Worm (Caenorhabditis elegans): ENCODE data around the gene R02F2.10.

Gene R02F2.10

DNA sequence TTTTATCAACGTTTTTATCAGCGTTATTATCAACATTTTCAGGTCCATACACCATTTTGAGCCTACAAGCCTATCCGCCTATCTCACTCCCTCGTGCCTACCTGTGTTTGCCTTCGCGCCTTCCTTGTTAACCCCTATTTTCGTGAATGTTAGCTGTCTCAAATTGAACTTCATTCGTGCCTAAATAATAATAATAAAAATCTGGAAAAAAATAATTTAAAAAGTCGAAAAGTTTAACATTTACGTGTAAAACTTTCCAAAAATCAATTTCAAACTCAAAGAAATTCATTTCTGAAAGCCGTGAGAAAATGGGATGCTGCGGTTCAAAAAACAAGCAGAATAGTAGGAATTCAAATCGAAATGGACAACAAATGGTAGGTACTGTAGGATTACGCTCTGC lies at the start of gene R02F2.10:
TSS of gene R02F2.10 (plus strand) at position 301 of the 400 bp plus-strand sequence.
- no peak for TF ChIP-seq unc-62 (GFP tag; optimal IDR thresholded peaks at IDR 0.05)

- TF ChIP-seq unc-62 (GFP tag; optimal IDR thresholded peaks at IDR 0.05) = no peak
Observed at ce11 chrIII:5436306-5436705, 41.8 kb upstream of the R02F2.10 start.

ce11 chrIII:5438064-5438463 lies 40.0 kb upstream of the R02F2.10 start:
- TF ChIP-seq unc-62 (GFP tag; optimal IDR thresholded peaks at IDR 0.05) = no peak

- no peak for TF ChIP-seq unc-62 (GFP tag; optimal IDR thresholded peaks at IDR 0.05)
Observed at ce11 chrIII:5440540-5440939, 37.6 kb upstream of the R02F2.10 start, which contains the start of gene W03A5.6. Gene W03A5.6, minus strand, starts transcription at chrIII:5440640.

DNA sequence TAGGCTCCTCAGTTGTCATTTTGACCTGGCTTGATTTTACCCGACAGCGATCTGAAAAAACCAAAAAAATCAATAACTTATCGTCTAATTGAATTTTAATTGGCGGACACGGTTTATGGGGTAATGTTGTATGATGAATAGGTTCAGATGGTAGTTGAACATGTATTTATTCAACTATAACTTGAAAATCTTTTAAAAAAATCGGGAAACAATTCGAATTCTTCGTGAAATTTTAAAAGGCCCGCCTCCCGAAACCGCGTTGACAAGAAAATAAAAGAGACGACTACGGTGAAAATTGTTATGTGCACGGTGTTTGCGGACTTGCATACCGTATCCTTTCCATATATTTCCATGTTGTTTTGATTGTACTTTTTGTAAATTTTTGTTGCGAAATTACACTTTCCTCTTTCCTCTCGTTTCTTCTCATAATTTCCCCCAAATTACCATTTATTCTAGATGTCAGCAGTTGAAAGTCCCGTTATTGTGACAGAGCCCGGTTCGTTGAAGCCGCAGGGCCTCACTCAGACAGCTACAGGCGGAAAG lies 35.3 kb upstream of the R02F2.10 start, which contains the start of the genes T24G10.2 and disl-2:
TSS of gene T24G10.2 (minus strand) at position 51 of the 543 bp plus-strand sequence.
TSS of gene disl-2 (plus strand) at position 457 of the 543 bp plus-strand sequence.
- TF ChIP-seq unc-62 (GFP tag; optimal IDR thresholded peaks at IDR 0.05) = no peak

DNA sequence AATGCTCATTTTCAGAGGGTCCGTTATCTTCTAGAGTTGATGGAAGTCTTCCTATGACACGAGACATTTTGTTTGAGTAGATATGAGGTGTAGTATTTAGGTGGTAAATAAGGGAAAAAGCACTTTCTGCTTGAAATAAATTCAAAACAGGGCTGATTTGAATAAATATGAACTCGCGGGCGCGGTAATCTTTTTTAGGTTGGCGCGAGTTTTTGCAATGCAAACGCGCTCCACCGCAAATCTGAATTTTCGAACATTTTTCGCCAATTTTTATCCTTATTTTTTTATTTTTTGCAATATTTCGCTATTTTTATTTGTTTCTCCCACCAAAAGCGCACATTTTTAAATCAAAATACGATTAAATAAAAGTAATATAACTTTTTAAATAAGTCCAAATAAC lies 29.9 kb upstream of the R02F2.10 start, which contains the start of gene skpt-1:
TSS of gene skpt-1 (minus strand) at position 219 of the 400 bp plus-strand sequence.
- TF ChIP-seq unc-62 (GFP tag; optimal IDR thresholded peaks at IDR 0.05) = no peak

DNA sequence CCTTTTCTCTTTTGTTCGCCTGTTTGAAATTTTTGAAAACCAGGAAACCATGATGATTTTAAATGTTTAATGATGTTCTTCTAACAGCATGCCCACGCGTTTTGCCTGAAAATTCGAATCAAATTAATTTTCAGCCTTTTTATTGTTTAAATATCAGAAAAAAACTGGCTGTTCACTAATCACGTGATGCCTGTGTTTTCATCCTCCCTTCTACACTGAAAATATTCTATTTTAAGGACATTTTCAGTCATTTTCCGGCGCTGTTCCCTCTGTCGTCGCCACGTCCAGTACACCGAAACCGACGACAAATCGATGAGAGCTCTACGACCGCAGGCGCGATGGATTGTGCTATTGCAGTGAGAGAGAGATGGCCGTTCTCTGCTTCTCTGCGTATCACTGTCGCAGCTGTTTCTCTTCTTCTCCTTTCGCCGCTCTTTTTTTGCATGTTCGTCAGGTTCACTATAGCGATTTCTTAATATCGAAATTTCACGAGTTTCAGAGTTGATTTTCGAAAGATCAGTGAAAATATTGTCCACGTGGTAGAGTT lies 28.3 kb upstream of the R02F2.10 start, which contains the start of gene F48E8.8:
TSS of gene F48E8.8 (minus strand) at position 51 of the 547 bp plus-strand sequence.
- no peak for TF ChIP-seq unc-62 (GFP tag; optimal IDR thresholded peaks at IDR 0.05)

DNA sequence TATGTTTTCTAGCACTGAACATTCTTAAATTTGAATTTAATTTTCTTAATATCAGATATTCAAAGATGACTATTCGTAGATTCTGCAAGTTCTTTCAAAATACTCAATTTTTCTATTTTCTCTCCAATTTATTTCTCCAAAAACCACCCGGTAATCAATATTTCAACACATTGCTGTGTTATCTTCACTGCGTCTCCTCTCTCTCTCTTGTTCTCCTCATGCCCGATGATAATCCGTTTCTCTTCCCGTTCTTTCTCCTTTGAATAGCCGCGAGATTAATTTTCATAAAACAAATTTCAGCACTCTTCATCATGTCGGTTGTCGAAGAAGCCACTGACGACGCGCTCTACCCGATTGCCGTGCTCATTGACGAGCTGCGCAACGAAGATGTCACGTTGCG lies 27.7 kb upstream of the R02F2.10 start, which contains the start of gene paa-1:
TSS of gene paa-1 (plus strand) at position 301 of the 400 bp plus-strand sequence.
- TF ChIP-seq unc-62 (GFP tag; optimal IDR thresholded peaks at IDR 0.05) = no peak

DNA sequence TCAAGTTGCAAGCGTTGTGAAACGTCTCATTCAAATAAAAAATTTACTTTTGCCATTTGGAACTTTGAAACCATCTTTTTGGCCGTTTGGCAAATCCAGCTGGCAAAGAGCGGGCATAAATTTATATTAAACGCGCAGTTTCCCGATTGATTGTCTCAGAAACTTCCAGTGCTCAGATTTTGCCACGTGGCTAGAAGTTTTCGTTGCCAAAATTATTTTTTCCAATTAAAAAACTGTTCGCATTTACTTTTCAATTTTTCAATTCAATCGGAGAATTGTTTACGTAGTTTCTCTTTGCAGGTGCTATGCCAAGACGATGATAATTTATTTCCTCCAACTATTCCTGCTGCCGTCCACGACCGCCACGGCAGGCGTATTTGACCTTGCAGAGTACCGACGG lies 24.8 kb upstream of the R02F2.10 start, which contains the start of gene F48E8.4:
TSS of gene F48E8.4 (plus strand) at position 301 of the 400 bp plus-strand sequence.
- no peak for TF ChIP-seq unc-62 (GFP tag; optimal IDR thresholded peaks at IDR 0.05)

DNA sequence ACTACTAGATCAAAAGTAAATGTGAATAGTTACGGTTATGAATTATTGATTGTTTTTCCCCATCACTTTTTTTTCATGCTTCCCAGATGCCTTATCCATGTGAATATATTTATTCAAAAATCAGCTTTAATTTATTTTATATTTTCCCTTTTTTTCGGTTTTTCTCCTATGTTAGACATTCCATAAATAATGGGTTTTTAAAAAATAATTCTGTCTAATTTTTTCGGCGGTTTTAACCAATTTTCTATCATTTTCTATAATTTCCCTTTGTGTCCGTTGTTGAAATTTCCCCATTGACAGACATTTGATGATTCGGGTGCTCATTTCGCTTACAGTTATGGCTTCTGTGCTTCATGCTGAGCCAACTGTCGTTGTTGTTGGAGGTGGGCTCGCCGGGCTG lies 17.0 kb upstream of the R02F2.10 start, which contains the start of gene F48E8.3:
TSS of gene F48E8.3 (plus strand) at position 301 of the 400 bp plus-strand sequence.
- no peak for TF ChIP-seq unc-62 (GFP tag; optimal IDR thresholded peaks at IDR 0.05)

DNA sequence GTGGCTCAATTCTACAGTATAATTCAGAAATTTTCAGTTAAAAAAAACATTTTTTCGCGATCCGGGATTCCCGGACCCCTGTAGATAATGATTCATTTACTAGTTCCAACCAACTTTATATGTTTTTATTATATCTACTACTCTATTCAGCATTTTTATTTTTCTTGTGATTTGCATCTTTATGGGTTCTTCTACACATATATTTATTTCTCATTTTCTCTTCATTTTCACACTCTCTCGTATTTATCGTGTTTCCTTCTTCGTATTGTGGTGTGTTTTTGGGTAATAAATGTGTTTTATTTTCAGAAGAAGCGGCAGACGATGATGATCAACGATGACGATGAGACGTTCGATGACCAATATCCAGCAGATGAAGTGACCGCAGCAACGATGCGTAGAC lies 14.0 kb upstream of the R02F2.10 start, which contains the start of gene F48E8.2:
TSS of gene F48E8.2 (plus strand) at position 301 of the 400 bp plus-strand sequence.
- TF ChIP-seq unc-62 (GFP tag; optimal IDR thresholded peaks at IDR 0.05) = no peak

DNA sequence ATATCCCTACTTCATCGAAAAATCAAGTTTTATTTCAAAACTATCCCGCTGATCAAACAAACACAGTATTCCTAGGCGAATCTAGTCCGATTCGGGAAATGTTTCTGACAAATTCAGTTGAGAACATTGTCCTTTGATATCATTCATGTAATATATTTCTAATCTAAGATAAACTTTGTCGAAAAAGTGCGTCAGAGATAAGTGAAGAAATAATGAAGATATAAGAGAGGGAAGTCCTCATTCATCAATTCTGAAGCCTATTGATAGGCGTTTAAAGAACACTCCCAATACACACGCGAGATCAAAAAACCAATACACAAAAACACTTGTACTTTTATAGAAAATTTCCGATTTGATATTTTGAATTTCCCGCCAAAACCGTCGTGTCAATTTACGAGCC lies 13.3 kb upstream of the R02F2.10 start:
- TF ChIP-seq unc-62 (GFP tag; optimal IDR thresholded peaks at IDR 0.05) = no peak

DNA sequence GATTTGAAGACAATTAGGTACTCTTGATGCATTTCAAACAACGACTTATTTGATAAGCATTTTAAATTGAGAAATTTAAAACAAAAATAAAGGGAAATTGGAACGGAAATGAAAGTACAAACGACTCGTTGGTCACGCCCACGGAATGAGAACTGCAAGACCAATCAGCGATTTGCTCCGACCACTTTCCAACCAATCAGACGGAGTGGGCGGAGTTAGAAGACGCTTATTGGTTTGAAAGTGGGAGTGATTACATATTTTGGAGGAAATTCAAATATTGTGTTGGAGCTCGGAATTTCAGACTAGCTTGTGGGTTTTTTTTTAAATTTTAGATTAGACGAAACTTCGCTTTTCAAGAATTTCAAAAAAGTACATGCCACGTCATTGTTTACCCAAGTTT lies 9.0 kb upstream of the R02F2.10 start:
- TF ChIP-seq unc-62 (GFP tag; optimal IDR thresholded peaks at IDR 0.05) = no peak

DNA sequence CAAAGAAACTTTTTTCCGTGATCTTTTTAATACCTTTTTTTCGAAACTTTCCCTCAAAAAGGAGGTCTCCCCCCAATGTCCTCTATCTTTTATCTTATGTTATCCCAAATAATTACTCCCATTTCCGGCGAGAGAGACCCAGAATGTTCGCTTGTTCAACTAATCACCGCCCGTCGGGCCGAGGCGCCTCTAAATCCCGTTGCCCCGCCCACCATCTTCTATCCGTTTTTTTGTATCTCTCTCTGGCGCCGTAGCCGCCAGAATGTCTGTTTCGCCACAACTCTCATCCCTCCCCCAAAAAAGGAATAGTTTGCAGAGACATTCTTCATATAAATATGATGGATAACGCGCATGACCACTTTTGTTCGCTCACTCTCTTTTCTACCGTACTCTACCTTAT lies 5.4 kb upstream of the R02F2.10 start:
- no peak for TF ChIP-seq unc-62 (GFP tag; optimal IDR thresholded peaks at IDR 0.05)

- no peak for TF ChIP-seq unc-62 (GFP tag; optimal IDR thresholded peaks at IDR 0.05)
Observed at ce11 chrIII:5474176-5474575, 3.9 kb upstream of the R02F2.10 start, which contains the start of gene lon-1. Gene lon-1, plus strand, starts transcription at chrIII:5474476.

DNA sequence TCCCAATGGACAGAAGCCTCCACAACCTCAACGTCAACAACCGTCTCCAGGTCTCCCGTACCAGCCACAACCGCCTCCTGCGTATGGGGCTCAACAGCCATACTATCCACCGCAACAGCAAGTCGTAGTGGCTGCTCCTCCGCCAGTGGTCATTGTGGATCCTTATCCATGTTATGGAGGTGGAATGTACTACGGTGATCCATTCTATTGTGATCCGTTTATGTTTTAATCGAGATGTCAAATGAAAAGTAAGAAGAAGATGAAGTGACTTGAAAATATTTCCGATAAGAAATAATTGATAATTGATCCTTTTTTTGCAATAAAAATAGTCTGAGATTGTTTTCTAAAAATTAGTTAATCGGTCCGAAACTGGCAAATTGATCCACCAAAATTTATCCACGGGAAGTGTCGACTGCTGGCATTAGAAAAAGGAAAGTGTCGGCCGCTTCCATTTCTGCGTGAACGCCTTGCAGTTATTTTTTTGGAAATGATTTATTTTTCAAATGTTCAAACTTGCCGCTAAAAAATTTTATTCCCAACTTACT lies 785 bp downstream of the R02F2.10 start, which contains the start of the genes R02F2.6 and R02F2.5:
TSS of gene R02F2.6 (minus strand) at position 101 of the 545 bp plus-strand sequence.
TSS of gene R02F2.5 (plus strand) at position 495 of the 545 bp plus-strand sequence.
- no peak for TF ChIP-seq unc-62 (GFP tag; optimal IDR thresholded peaks at IDR 0.05)

Data from whole organism, dauer.